Fruit fly (Drosophila melanogaster): ENCODE results near the gene CG4440.
A peak's percentile ranks its signal among the peaks of the same experiment; 100 is the strongest.

Gene CG4440

dm6 chr2L:16287602-16288392, 41.9 kb upstream of the CG4440 start, which contains the start of the genes crp and pkaap (continued):
- TF ChIP-seq Aef1 (GFP tag; IDR thresholded peaks at IDR 0.05) (no peak), Hsf (GFP tag; optimal IDR thresholded peaks at IDR 0.05) (peak; percentile 91), CG6654 (GFP tag; optimal IDR thresholded peaks at IDR 0.05) (peak; percentile 43), sens (GFP tag) (peak; percentile 97), cg (GFP tag; optimal IDR thresholded peaks at IDR 0.05) (no peak), Ets65A (GFP tag) (peak; percentile 99), CG14710 (tag; optimal IDR thresholded peaks at IDR 0.05) (peak; percentile 67), nerfin-1 (tag; optimal IDR thresholded peaks at IDR 0.05) (no peak), eyg (GFP tag; optimal IDR thresholded peaks at IDR 0.05) (peak; percentile 65), Bgb (GFP tag; IDR thresholded peaks at IDR 0.05; ENCODE audit: partially characterized antibody) (no peak), pan (optimal IDR thresholded peaks at IDR 0.05) (no peak), pan (GFP tag; optimal IDR thresholded peaks at IDR 0.05 in 1 of 2, IDR thresholded peaks at IDR 0.05 in 1 of 2) (no peak), Adf1 (GFP tag; IDR thresholded peaks at IDR 0.05) (no peak), CG1233 (GFP tag; optimal IDR thresholded peaks at IDR 0.05) (peak; percentile 61), D19A (tag; optimal IDR thresholded peaks at IDR 0.05) (peak; percentile 24), PHDP (tag; optimal IDR thresholded peaks at IDR 0.05) (peak; percentile 67), schlank (tag; optimal IDR thresholded peaks at IDR 0.05) (peak; percentile 61), Poxn (GFP tag; IDR thresholded peaks at IDR 0.05) (no peak), dpn (GFP tag; optimal IDR thresholded peaks at IDR 0.05) (peak; percentile 91), Kr (GFP tag; optimal IDR thresholded peaks at IDR 0.05) (no peak), chinmo (GFP tag; IDR thresholded peaks at IDR 0.05; ENCODE audit: partially characterized antibody) (no peak), stwl (tag; optimal IDR thresholded peaks at IDR 0.05) (peak; percentile 91), Fer2 (tag; optimal IDR thresholded peaks at IDR 0.05) (peak; percentile 42), tup (GFP tag; optimal IDR thresholded peaks at IDR 0.05) (peak; percentile 83), CG18476 (GFP tag; optimal IDR thresholded peaks at IDR 0.05) (peak; percentile 27), CG10654 (GFP tag; optimal IDR thresholded peaks at IDR 0.05) (peak; percentile 82), Dek (tag; optimal IDR thresholded peaks at IDR 0.05) (peak; percentile 75), CG3838 (GFP tag; optimal IDR thresholded peaks at IDR 0.05) (no peak), Elba2 (GFP tag; optimal IDR thresholded peaks at IDR 0.05) (peak; percentile 45), CG6854 (GFP tag; optimal IDR thresholded peaks at IDR 0.05) (peak; percentile 37), E2f1 (GFP tag; IDR thresholded peaks at IDR 0.05) (no peak), chn (GFP tag; optimal IDR thresholded peaks at IDR 0.05) (peak; percentile 86), CG31388 (GFP tag; optimal IDR thresholded peaks at IDR 0.05) (peak; percentile 66), HLHmδ (GFP tag; optimal IDR thresholded peaks at IDR 0.05) (peak; percentile 94), da (GFP tag; optimal IDR thresholded peaks at IDR 0.05) (peak; percentile 65), Hr51 (GFP tag; optimal IDR thresholded peaks at IDR 0.05) (peak in 1 of 2 experiments; percentile 88), CG9876 (GFP tag; optimal IDR thresholded peaks at IDR 0.05) (peak; percentile 84), sob (GFP tag; IDR thresholded peaks at IDR 0.05) (no peak), Spps (tag; optimal IDR thresholded peaks at IDR 0.05) (peak; percentile 12), CG6765 (GFP tag; optimal IDR thresholded peaks at IDR 0.05) (peak; percentile 19), Jarid2 (GFP tag; optimal IDR thresholded peaks at IDR 0.05) (peak; percentile 94), CG2712 (tag; optimal IDR thresholded peaks at IDR 0.05) (peak; percentile 77), trh (GFP tag; optimal IDR thresholded peaks at IDR 0.05) (peak; percentile 57), az2 (GFP tag; optimal IDR thresholded peaks at IDR 0.05) (peak; percentile 82), ewg (GFP tag; optimal IDR thresholded peaks at IDR 0.05) (peak; percentile 43), CG14860 (GFP tag; IDR thresholded peaks at IDR 0.05; ENCODE audit: partially characterized antibody) (no peak), wek (GFP tag; optimal IDR thresholded peaks at IDR 0.05) (peak; percentile 41), Sox100B (GFP tag; optimal IDR thresholded peaks at IDR 0.05) (no peak), pnt (GFP tag; optimal IDR thresholded peaks at IDR 0.05) (peak; percentile 88)
